Fruit fly (Drosophila melanogaster) whole organism, embryonic: ENCODE measurements around the gene Rai1.

Source experiments
- CG11085 ChIP-seq: fragments of 200-800 bp; sonication (Bioruptor generic); IDR thresholded peaks from 2 replicates; pipeline ENCODE4 v1.3.6; 2022; ENCODE audit warnings: missing biosample characterization, missing genetic modification characterization
- CG12744 ChIP-seq: fragments of 200-800 bp; sonication (Bioruptor generic); optimal IDR thresholded peaks from 2 replicates; lab custom pipeline; 2016; ENCODE audit warnings: missing biosample characterization, missing genetic modification characterization
- CG14050 ChIP-seq: fragments of 200-800 bp; sonication (Bioruptor generic); IDR thresholded peaks from 3 replicates; pipeline ENCODE4 v1.3.6; 2022; ENCODE audit warnings: missing biosample characterization, missing genetic modification characterization
- CG15011 ChIP-seq: fragments of 200-800 bp; sonication (Bioruptor generic); optimal IDR thresholded peaks from 3 replicates; lab custom pipeline; 2018; ENCODE audit warnings: missing biosample characterization, mild to moderate bottlenecking, missing genetic modification characterization
- CG17359 ChIP-seq: fragments of 200-800 bp; sonication (Bioruptor generic); optimal IDR thresholded peaks from 3 replicates; lab custom pipeline; 2018; ENCODE audit warnings: missing biosample characterization, mild to moderate bottlenecking, missing genetic modification characterization, moderate library complexity
- CG1832 ChIP-seq: fragments of 200-800 bp; sonication (Bioruptor generic); optimal IDR thresholded peaks from 2 replicates; lab custom pipeline; 2017; ENCODE audit warnings: missing biosample characterization, mild to moderate bottlenecking, missing genetic modification characterization, inconsistent platforms
- CG18764 ChIP-seq: fragments of 200-800 bp; sonication (Bioruptor generic); optimal IDR thresholded peaks from 3 replicates; lab custom pipeline; 2016; ENCODE audit warnings: missing biosample characterization, missing genetic modification characterization
- CG2116 ChIP-seq: fragments of 200-800 bp; sonication (Bioruptor generic); optimal IDR thresholded peaks from 3 replicates; lab custom pipeline; 2018; ENCODE audit warnings: missing biosample characterization, mild to moderate bottlenecking, missing genetic modification characterization
- CG32772 ChIP-seq: fragments of 200-800 bp; sonication (Bioruptor generic); IDR thresholded peaks from 2 replicates; pipeline ENCODE4 v1.3.6; 2022; ENCODE audit warnings: missing biosample characterization, missing genetic modification characterization
- CG34376 ChIP-seq: fragments of 200-800 bp; sonication (Bioruptor generic); optimal IDR thresholded peaks from 2 replicates; lab custom pipeline; 2018; ENCODE audit warnings: missing biosample characterization, mild to moderate bottlenecking, missing genetic modification characterization
- CG5245 ChIP-seq: fragments of 200-800 bp; sonication (Bioruptor generic); optimal IDR thresholded peaks from 3 replicates; lab custom pipeline; 2016; ENCODE audit warnings: missing biosample characterization, missing genetic modification characterization
- CG6791 ChIP-seq: fragments of 200-800 bp; sonication (Bioruptor generic); IDR thresholded peaks from 3 replicates; pipeline ENCODE4 v1.3.6; 2022; ENCODE audit warnings: missing biosample characterization, missing genetic modification characterization; ENCODE audit not compliant: partially characterized antibody
- CG8388 ChIP-seq: fragments of 200-800 bp; sonication (Bioruptor generic); optimal IDR thresholded peaks from 2 replicates; lab custom pipeline; 2019; ENCODE audit warnings: missing biosample characterization, mild to moderate bottlenecking, missing genetic modification characterization, moderate library complexity
- CG8944 ChIP-seq: fragments of 200-800 bp; sonication (Bioruptor generic); optimal IDR thresholded peaks from 3 replicates; lab custom pipeline; 2016; ENCODE audit warnings: missing biosample characterization, missing genetic modification characterization
- Deaf1 ChIP-seq: fragments of 200-800 bp; optimal IDR thresholded peaks from 3 replicates; lab custom pipeline; 2019; ENCODE audit warnings: missing biosample characterization, mild to moderate bottlenecking, missing genetic modification characterization, moderate library complexity
- Ets97D ChIP-seq: fragments of 200-800 bp; sonication (Bioruptor generic); optimal IDR thresholded peaks from 3 replicates; lab custom pipeline; 2016; ENCODE audit warnings: missing biosample characterization, missing genetic modification characterization
- Hand ChIP-seq: fragments of 200-800 bp; sonication (Bioruptor generic); optimal IDR thresholded peaks from 2 replicates; lab custom pipeline; 2017; ENCODE audit warnings: mild to moderate bottlenecking, missing biosample characterization, missing genetic modification reagents, missing genetic modification characterization
- Hsf ChIP-seq: fragments of 200-800 bp; sonication (Bioruptor generic); optimal IDR thresholded peaks from 3 replicates; lab custom pipeline; 2016; ENCODE audit warnings: missing biosample characterization, missing genetic modification characterization
- Jarid2 ChIP-seq: fragments of 200-800 bp; sonication (Bioruptor generic); optimal IDR thresholded peaks from 3 replicates; lab custom pipeline; 2017; ENCODE audit warnings: mild to moderate bottlenecking, missing biosample characterization, missing genetic modification reagents, missing genetic modification characterization
- Mad ChIP-seq: fragments of 200-800 bp; sonication (Bioruptor generic); optimal IDR thresholded peaks from 2 replicates; lab custom pipeline; 2016; ENCODE audit warnings: missing biosample characterization, missing genetic modification characterization
- Max ChIP-seq: fragments of 200-800 bp; sonication (Bioruptor generic); optimal IDR thresholded peaks from 2 replicates; lab custom pipeline; 2016; ENCODE audit warnings: missing biosample characterization, mild to moderate bottlenecking, missing genetic modification characterization
- Med ChIP-seq: fragments of 200-800 bp; sonication (Bioruptor generic); peaks from one replicate; lab custom pipeline; 2016; ENCODE audit warnings: missing biosample characterization, missing genetic modification characterization, mild to moderate bottlenecking, inconsistent platforms, moderate library complexity
- Side ChIP-seq: fragments of 200-800 bp; sonication (Bioruptor generic); optimal IDR thresholded peaks from 2 replicates; lab custom pipeline; 2016; ENCODE audit warnings: missing biosample characterization, missing genetic modification characterization
- Sin3A ChIP-seq: fragments of >200 bp; optimal IDR thresholded peaks from 2 replicates; lab custom pipeline; 2018
- YL-1 ChIP-seq: fragments of 200-800 bp; sonication (Bioruptor generic); optimal IDR thresholded peaks from 3 replicates; lab custom pipeline; 2017; ENCODE audit warnings: missing biosample characterization, mild to moderate bottlenecking, missing genetic modification characterization
- btn ChIP-seq: fragments of 200-800 bp; sonication (Bioruptor generic); optimal IDR thresholded peaks from 2 replicates; lab custom pipeline; 2016; ENCODE audit warnings: missing biosample characterization, missing genetic modification characterization
- crp ChIP-seq, 2 experiments: fragments of 200-800 bp; sonication (Bioruptor generic); optimal IDR thresholded peaks; 2 replicates in 1 of 2; 3 replicates in 1 of 2; lab custom pipeline; 2017; ENCODE audit warnings: missing biosample characterization in 2 of 2, missing genetic modification characterization in 2 of 2, mild to moderate bottlenecking in 1 of 2, moderate library complexity in 1 of 2
- disco-r ChIP-seq: fragments of 200-800 bp; sonication (Bioruptor generic); optimal IDR thresholded peaks from 2 replicates; lab custom pipeline; 2016; ENCODE audit warnings: missing biosample characterization, missing genetic modification characterization
- dmrt99B ChIP-seq: fragments of 200-800 bp; sonication (Bioruptor generic); optimal IDR thresholded peaks from 2 replicates; lab custom pipeline; 2018; ENCODE audit warnings: missing biosample characterization, mild to moderate bottlenecking, missing genetic modification characterization, moderate library complexity
- esg ChIP-seq: fragments of 200-800 bp; sonication (Bioruptor generic); conservative IDR thresholded peaks from 2 replicates; pipeline ENCODE4 v1.3.6; 2022; ENCODE audit warnings: missing biosample characterization, missing genetic modification characterization
- fd102C ChIP-seq: fragments of 200-800 bp; sonication (Bioruptor generic); optimal IDR thresholded peaks from 2 replicates; lab custom pipeline; 2018; ENCODE audit warnings: missing biosample characterization, mild to moderate bottlenecking, missing genetic modification characterization, moderate library complexity
- fd96Cb ChIP-seq: fragments of 200-800 bp; sonication (Bioruptor generic); optimal IDR thresholded peaks from 2 replicates; lab custom pipeline; 2018; ENCODE audit warnings: missing biosample characterization, mild to moderate bottlenecking, missing genetic modification characterization, moderate library complexity
- ftz-f1 ChIP-seq: fragments of 200-800 bp; sonication (Bioruptor generic); optimal IDR thresholded peaks from 2 replicates; lab custom pipeline; 2016; ENCODE audit warnings: missing biosample characterization, missing genetic modification characterization
- gce ChIP-seq: fragments of 200-800 bp; sonication (Bioruptor generic); IDR thresholded peaks from 3 replicates; pipeline ENCODE4 v1.3.6; 2022; ENCODE audit warnings: missing biosample characterization, missing genetic modification characterization
- gfzf ChIP-seq: fragments of 200-800 bp; sonication (Bioruptor generic); optimal IDR thresholded peaks from 2 replicates; lab custom pipeline; 2016; ENCODE audit warnings: missing biosample characterization, mild to moderate bottlenecking, missing genetic modification characterization, moderate library complexity
- gsb ChIP-seq: fragments of 200-800 bp; sonication (Bioruptor generic); IDR thresholded peaks from 2 replicates; pipeline ENCODE4 v1.3.6; 2022; ENCODE audit warnings: missing biosample characterization, missing genetic modification characterization
- hb ChIP-seq: fragments of 200-800 bp; sonication (Bioruptor generic); IDR thresholded peaks from 3 replicates; pipeline ENCODE4 v1.3.6; 2022; ENCODE audit warnings: missing biosample characterization, missing genetic modification characterization; ENCODE audit not compliant: partially characterized antibody
- insv ChIP-seq, 2 experiments: fragments of 200-800 bp; sonication (Bioruptor generic); optimal IDR thresholded peaks; 3 replicates each; lab custom pipeline; 2016 to 2018; ENCODE audit warnings: missing biosample characterization in 2 of 2, missing genetic modification characterization in 2 of 2
- inv ChIP-seq: fragments of 200-800 bp; sonication (Bioruptor generic); IDR thresholded peaks from 2 replicates; pipeline ENCODE4 v1.3.6; 2022; ENCODE audit warnings: missing biosample characterization, missing genetic modification characterization; ENCODE audit not compliant: partially characterized antibody
- lilli ChIP-seq: fragments of 200-800 bp; sonication (Bioruptor generic); optimal IDR thresholded peaks from 3 replicates; lab custom pipeline; 2016; ENCODE audit warnings: missing biosample characterization, missing genetic modification characterization
- mld ChIP-seq: fragments of 200-800 bp; sonication (Bioruptor generic); IDR thresholded peaks from 3 replicates; pipeline ENCODE4 v1.3.6; 2022; ENCODE audit warnings: missing biosample characterization, missing genetic modification characterization; ENCODE audit not compliant: partially characterized antibody
- odd ChIP-seq: fragments of 200-800 bp; sonication (Bioruptor generic); optimal IDR thresholded peaks from 2 replicates; lab custom pipeline; 2017; ENCODE audit warnings: missing biosample characterization, mild to moderate bottlenecking, missing genetic modification characterization
- pfk ChIP-seq: fragments of 200-800 bp; sonication (Bioruptor generic); optimal IDR thresholded peaks from 2 replicates; lab custom pipeline; 2018; ENCODE audit warnings: missing biosample characterization, mild to moderate bottlenecking, missing genetic modification characterization, moderate library complexity
- pho ChIP-seq: fragments of 200-800 bp; sonication (Bioruptor generic); optimal IDR thresholded peaks from 2 replicates; lab custom pipeline; 2016; ENCODE audit warnings: missing biosample characterization, missing genetic modification characterization
- sim ChIP-seq: fragments of 200-800 bp; sonication (Bioruptor generic); IDR thresholded peaks from 2 replicates; pipeline ENCODE4 v1.3.6; 2022; ENCODE audit warnings: missing biosample characterization, missing genetic modification characterization
- sima ChIP-seq: fragments of 200-800 bp; sonication (Bioruptor generic); optimal IDR thresholded peaks from 2 replicates; lab custom pipeline; 2016; ENCODE audit warnings: missing biosample characterization, missing genetic modification characterization
- stc ChIP-seq: fragments of 200-800 bp; sonication (Bioruptor generic); IDR thresholded peaks from 2 replicates; pipeline ENCODE4 v1.3.6; 2022; ENCODE audit warnings: missing biosample characterization, missing genetic modification characterization
- unpg ChIP-seq: fragments of 200-800 bp; sonication (Bioruptor generic); optimal IDR thresholded peaks from 3 replicates; lab custom pipeline; 2018; ENCODE audit warnings: missing biosample characterization, mild to moderate bottlenecking, missing genetic modification characterization, moderate library complexity
- zen ChIP-seq: fragments of 200-800 bp; sonication (Bioruptor generic); optimal IDR thresholded peaks from 3 replicates; lab custom pipeline; 2018; ENCODE audit warnings: missing biosample characterization, mild to moderate bottlenecking, missing genetic modification characterization, moderate library complexity

Gene Rai1

DNA sequence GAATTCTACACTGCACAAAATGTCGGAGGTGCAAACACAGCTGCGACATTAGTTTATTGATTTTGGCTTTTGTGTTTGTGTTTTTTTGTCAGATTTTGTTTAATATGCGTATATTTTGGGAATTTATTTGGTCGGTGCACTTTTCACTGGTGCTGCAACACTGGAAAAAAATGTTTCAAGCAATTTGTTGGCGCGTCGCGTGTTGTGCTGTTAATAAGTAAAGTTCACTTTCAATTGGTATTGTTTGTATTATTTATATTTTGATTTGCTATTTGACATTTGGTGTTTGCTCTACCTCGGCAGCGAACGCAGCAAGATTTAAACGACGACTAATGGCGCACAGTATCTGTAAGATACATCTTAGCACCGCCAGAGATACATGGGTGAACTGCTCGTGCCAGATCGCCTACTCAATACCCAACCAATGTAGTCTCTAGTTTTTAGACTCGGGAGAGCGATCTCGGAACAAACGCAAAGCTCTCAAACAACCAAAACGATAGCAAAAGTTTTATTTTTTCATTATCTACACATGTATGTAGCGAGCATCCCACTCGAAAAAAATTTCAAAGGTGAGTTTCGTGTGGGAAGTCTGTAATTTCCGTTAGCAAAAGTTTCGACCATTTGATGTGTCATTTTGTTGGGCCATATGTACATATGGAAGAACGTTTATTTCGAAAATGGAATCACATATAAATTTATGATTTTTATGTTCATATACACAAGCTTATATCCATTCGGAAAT is 20.8 kb downstream of the Rai1 start (continued):
- TF ChIP-seq gsb (GFP tag; lab: Robert Waterston, UW) (no peak), CG14050 (GFP tag; lab: Robert Waterston, UW) (peak; percentile 59), CG34376 (GFP tag; lab: Kevin White, UChicago) (peak; percentile 32), Max (GFP tag; lab: Kevin White, UChicago) (peak; percentile 17), Jarid2 (GFP tag; lab: Kevin White, UChicago) (peak; percentile 19), crp (GFP tag; optimal IDR thresholded peaks at IDR 0.05; lab: Kevin White, UChicago) (peak in 1 of 2 experiments; percentile 3), esg (GFP tag; lab: Robert Waterston, UW) (peak; percentile 35), insv (GFP tag; optimal IDR thresholded peaks at IDR 0.05; lab: Kevin White, UChicago) (no peak), disco-r (no peak), btn (GFP tag; lab: Kevin White, UChicago) (peak; percentile 26), dmrt99B (peak; percentile 62), CG8944 (GFP tag; lab: Kevin White, UChicago) (peak; percentile 37), CG12744 (GFP tag; lab: Kevin White, UChicago) (no peak), pfk (GFP tag; lab: Kevin White, UChicago) (no peak), Hand (GFP tag; lab: Kevin White, UChicago) (no peak), lilli (GFP tag; lab: Kevin White, UChicago) (peak; percentile 69), Sin3A (lab: Kevin White, UChicago) (no peak), sim (GFP tag; lab: Robert Waterston, UW) (no peak), Side (peak; percentile 50), sima (GFP tag; lab: Kevin White, UChicago) (no peak), zen (no peak), Mad (GFP tag; lab: Kevin White, UChicago) (no peak), fd96Cb (tag; lab: Kevin White, UChicago) (peak; percentile 42), CG17359 (tag; lab: Kevin White, UChicago) (peak; percentile 48), Ets97D (GFP tag; lab: Kevin White, UChicago) (no peak), Med (GFP tag; lab: Kevin White, UChicago) (peak; percentile 87), CG5245 (GFP tag; lab: Kevin White, UChicago) (peak; percentile 34), stc (GFP tag; lab: Robert Waterston, UW) (peak; percentile 60; the same call in 1 of the 2 replicates), unpg (peak; percentile 63), CG32772 (GFP tag; lab: Robert Waterston, UW) (0 out of 2 replicates have a peak, but pooled peaks have one; percentile 25), CG2116 (no peak), Deaf1 (tag; lab: Kevin White, UChicago) (peak; percentile 57), inv (GFP tag; lab: Robert Waterston, UW) (no peak), CG11085 (GFP tag; lab: Robert Waterston, UW) (no peak), CG8388 (GFP tag; lab: Kevin White, UChicago) (peak; percentile 41), ftz-f1 (GFP tag; lab: Kevin White, UChicago) (no peak), gfzf (GFP tag; lab: Kevin White, UChicago) (no peak), CG1832 (GFP tag; lab: Kevin White, UChicago) (no peak), gce (GFP tag; lab: Robert Waterston, UW) (peak; percentile 53; the same call in 1 of the 3 replicates), pho (GFP tag; lab: Kevin White, UChicago) (peak; percentile 39), CG6791 (GFP tag; lab: Robert Waterston, UW) (no peak), CG15011 (GFP tag; lab: Kevin White, UChicago) (no peak), fd102C (GFP tag; lab: Kevin White, UChicago) (no peak), hb (no peak), YL-1 (GFP tag; lab: Kevin White, UChicago) (no peak), odd (GFP tag; lab: Kevin White, UChicago) (peak; percentile 31), Hsf (peak; percentile 63), CG18764 (no peak), mld (no peak; the same call in 2 of the 3 replicates)
